Worm (Caenorhabditis elegans) whole organism, young adult: ENCODE measurements around the gene E02H9.3.

ENCODE experiments used
- C17E4.6 ChIP-seq: fragments of 200-800 bp; sonication (Bioruptor generic); IDR thresholded peaks from 2 replicates; pipeline ENCODE4 v1.3.6; 2022; ENCODE audit warnings: missing genetic modification reagents, missing genetic modification characterization, missing compliant biosample characterization
- aptf-2 ChIP-seq: fragments of 200-800 bp; sonication (Bioruptor generic); conservative IDR thresholded peaks from 2 replicates; pipeline ENCODE4 v1.3.6; 2022; ENCODE audit warnings: missing genetic modification reagents, missing genetic modification characterization, missing compliant biosample characterization

DNA sequence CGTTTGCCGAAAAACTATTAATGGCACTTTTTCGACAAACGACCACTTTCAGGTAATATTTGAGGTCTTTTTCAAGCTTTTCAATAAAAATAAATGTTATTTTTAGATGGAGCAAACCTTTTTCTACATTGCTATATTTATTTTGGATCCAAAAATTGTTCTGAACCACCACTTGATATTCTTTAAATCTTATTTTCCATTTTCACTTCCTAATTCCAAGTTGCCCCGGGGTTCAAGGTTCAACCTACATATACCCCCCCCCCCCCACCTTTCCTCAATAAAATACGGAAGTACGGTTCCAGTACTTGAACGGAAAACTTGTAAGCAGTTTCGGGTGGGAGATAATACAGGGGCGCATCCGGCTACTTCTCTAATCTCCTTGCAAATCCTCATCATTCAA lies 49.7 kb downstream of the E02H9.3 start, which contains the start of gene Y54F10AM.6:
- TF ChIP-seq aptf-2 (GFP tag; lab: Robert Waterston, UW) (no peak), C17E4.6 (GFP tag; lab: Robert Waterston, UW) (no peak)
